Worm (Caenorhabditis elegans): ENCODE data around the gene K02C4.3.

The K02C4.3 gene

DNA sequence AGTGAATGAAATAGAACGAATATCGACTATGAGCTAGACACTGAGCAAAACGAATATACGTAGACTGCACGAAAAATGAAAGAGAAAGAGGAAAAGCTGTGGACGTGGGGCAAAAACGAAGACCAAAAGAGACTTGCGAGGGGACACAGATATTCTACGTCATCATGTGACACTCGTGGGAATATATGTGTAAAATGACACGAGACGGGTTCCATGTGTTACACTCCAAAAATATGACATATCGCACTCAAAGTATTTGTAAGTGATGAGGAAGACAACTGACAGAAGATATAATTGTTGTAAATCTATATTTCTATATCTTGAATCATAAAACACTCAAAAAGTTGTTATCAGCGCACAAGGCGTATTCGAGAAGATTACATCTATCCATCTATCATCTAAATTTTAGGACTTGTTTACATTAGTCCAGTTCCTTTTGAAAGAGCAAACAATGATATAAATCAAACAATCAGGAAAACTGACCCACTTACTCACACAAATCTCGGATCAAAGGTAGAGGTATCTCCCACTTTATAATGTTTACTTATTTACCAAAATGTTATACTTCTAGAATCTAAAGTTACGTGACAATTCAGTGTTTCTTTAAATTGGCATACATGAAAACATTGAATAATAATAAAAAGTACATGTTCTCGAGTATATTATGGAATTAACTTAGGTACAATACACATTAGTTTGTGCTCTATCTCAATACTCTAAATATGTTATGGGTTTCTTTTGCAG is 14.7 kb downstream of the K02C4.3 start:
- TF ChIP-seq ref-1 (GFP tag; conservative IDR thresholded peaks at IDR 0.05) = no peak
- peak; percentile 28 for TF ChIP-seq cog-1 (tag; optimal IDR thresholded peaks at IDR 0.05)
- no peak for TF ChIP-seq med-1 (GFP tag; optimal IDR thresholded peaks at IDR 0.05; ENCODE audit: insufficient read depth)
- no peak for TF ChIP-seq flt-1 (GFP tag; IDR thresholded peaks at IDR 0.05)

DNA sequence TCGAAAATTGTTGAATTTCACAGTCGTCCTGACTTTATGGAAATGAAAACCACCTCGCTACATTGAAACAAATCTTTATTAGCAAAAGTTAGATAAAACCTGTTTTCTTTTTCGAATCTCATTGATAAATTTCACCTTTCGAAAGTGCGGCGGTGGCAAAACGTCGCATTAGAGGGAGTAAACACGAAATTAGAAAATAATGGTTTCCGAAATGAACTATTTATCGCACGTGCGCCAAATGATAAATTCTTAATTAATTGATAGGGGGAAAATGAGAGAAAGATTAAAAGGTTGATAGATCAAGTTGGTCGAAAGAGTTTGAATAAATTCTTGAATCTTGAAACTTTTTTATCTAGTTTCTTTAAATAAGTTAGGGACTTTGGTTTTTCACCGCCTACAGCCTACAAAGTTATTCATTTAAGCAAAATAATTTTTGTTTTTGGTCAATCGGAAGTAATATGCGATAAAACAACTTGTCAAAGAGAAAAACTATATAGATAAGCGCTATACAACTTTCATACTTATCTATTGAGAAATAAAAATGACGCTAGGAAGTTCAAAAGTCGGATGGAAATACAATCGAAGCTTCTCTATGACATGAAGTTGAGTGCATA is 15.5 kb downstream of the K02C4.3 start:
- TF ChIP-seq ztf-29 (GFP tag; IDR thresholded peaks at IDR 0.05) = no peak
- TF ChIP-seq ztf-23 (GFP tag; IDR thresholded peaks at IDR 0.05) = no peak
- TF ChIP-seq flt-1 (GFP tag; IDR thresholded peaks at IDR 0.05) = no peak
- TF ChIP-seq tab-1 (GFP tag; IDR thresholded peaks at IDR 0.05) = no peak
- TF ChIP-seq med-1 (GFP tag; optimal IDR thresholded peaks at IDR 0.05; ENCODE audit: insufficient read depth) = no peak
- TF ChIP-seq T22C8.4 (GFP tag; IDR thresholded peaks at IDR 0.05) = no peak
- no peak for TF ChIP-seq cog-1 (tag; optimal IDR thresholded peaks at IDR 0.05)
- TF ChIP-seq klf-2 (GFP tag; conservative IDR thresholded peaks at IDR 0.05) = no peak
- TF ChIP-seq ref-1 (GFP tag; conservative IDR thresholded peaks at IDR 0.05) = no peak

DNA sequence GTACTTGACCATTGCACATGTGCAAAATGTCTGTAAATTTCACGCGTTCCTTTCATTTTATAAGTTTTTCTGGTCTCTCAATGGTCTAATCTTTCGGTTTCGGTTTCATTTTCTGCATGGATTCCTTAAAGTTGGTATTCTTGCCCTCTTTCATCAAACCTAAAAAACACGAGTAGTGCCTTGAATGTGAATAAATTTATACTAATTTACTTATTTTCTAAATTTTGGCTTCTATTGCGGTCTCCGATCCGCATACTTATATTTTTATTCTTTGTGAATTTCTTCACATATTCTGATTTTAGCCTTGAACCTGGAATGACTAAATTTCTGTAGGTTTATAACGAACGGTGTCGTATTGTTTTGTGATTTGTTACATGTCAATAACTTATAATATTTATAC is 20.7 kb downstream of the K02C4.3 start, which contains the start of gene pdha-1:
TSS of gene pdha-1 (plus strand) at position 301 of the 400 bp plus-strand sequence.
- TF ChIP-seq ztf-23 (GFP tag; IDR thresholded peaks at IDR 0.05) (no peak), ztf-29 (GFP tag; IDR thresholded peaks at IDR 0.05) (no peak), cog-1 (tag; optimal IDR thresholded peaks at IDR 0.05) (no peak), ref-1 (GFP tag; conservative IDR thresholded peaks at IDR 0.05) (no peak), tab-1 (GFP tag; IDR thresholded peaks at IDR 0.05) (no peak), T22C8.4 (GFP tag; IDR thresholded peaks at IDR 0.05) (no peak), flt-1 (GFP tag; IDR thresholded peaks at IDR 0.05) (no peak), med-1 (GFP tag; optimal IDR thresholded peaks at IDR 0.05; ENCODE audit: insufficient read depth) (no peak), klf-2 (GFP tag; conservative IDR thresholded peaks at IDR 0.05) (no peak)

DNA sequence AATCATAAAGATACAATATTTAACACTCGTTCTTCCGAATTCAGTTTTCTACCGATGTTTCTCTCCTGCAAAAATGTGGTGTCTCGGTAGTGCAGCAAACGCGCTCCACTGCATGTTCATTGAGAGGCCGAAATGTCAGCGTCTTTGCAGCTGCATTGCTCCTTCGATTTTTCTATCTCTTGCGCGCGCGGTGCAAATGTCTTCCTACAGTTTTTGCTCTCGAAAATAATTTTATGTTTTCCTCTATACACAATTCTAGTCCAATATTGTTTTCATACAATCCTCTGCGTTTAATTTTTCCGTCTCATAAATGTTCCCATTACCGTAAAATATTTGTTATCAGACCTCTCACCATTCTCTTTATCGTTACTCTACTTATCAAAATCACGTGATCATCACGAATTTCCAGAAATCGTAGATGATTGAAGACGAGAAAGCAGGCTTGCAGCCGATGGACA is 24.3 kb downstream of the K02C4.3 start, which contains the start of gene ufd-2:
TSS of gene ufd-2 (plus strand) at position 408 of the 458 bp plus-strand sequence.
- no peak for TF ChIP-seq ref-1 (GFP tag; conservative IDR thresholded peaks at IDR 0.05)
- peak; percentile 14 for TF ChIP-seq cog-1 (tag; optimal IDR thresholded peaks at IDR 0.05)

DNA sequence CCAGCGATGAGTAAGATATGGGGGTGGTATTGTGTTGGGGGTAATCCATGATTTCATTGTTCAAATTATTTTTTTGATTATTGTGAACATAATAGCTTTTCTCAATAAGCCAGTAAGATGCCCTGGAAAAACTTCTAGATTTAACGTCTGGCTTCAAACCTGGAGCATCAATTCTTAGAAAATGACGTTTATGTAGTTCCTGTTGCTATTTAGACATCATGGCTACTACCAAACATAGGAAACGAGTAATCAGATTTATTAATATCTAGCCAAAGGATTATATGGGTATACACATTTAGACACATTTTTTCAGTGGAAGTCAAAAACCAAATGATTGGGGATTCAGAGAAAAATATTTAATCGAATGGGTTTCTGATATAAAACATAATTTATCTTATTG is 27.1 kb downstream of the K02C4.3 start:
- TF ChIP-seq tab-1 (GFP tag; IDR thresholded peaks at IDR 0.05) (no peak), ztf-23 (GFP tag; IDR thresholded peaks at IDR 0.05) (no peak), ref-1 (GFP tag; conservative IDR thresholded peaks at IDR 0.05) (no peak), flt-1 (GFP tag; IDR thresholded peaks at IDR 0.05) (no peak), klf-2 (GFP tag; conservative IDR thresholded peaks at IDR 0.05) (no peak), med-1 (GFP tag; optimal IDR thresholded peaks at IDR 0.05; ENCODE audit: insufficient read depth) (no peak), cog-1 (tag; optimal IDR thresholded peaks at IDR 0.05) (no peak), ztf-29 (GFP tag; IDR thresholded peaks at IDR 0.05) (no peak), T22C8.4 (GFP tag; IDR thresholded peaks at IDR 0.05) (no peak)

DNA sequence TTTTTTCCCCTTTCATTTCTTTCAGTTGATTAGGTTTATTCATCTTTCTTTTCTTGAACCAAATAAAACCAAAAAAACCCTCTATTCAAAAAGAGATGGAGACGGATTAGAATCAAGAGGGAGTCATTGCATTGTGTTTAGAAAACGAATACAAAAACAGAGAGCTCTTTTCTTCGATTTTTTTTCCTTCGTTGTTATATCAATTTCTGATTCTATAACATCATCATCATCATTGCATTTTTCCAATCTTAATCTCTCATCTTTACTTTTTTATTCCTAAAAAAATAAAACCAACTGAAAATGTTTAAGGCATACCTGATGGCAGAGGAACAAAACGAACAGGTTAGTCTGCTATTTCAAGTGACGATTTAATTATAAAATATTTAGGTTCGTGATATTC is 27.9 kb downstream of the K02C4.3 start, which contains the start of gene T05H10.8:
TSS of gene T05H10.8 (plus strand) at position 301 of the 400 bp plus-strand sequence.
- TF ChIP-seq flt-1 (GFP tag; IDR thresholded peaks at IDR 0.05) (no peak), cog-1 (tag; optimal IDR thresholded peaks at IDR 0.05) (no peak), T22C8.4 (GFP tag; IDR thresholded peaks at IDR 0.05) (no peak), tab-1 (GFP tag; IDR thresholded peaks at IDR 0.05) (no peak), ref-1 (GFP tag; conservative IDR thresholded peaks at IDR 0.05) (no peak), ztf-29 (GFP tag; IDR thresholded peaks at IDR 0.05) (no peak), klf-2 (GFP tag; conservative IDR thresholded peaks at IDR 0.05) (no peak), ztf-23 (GFP tag; IDR thresholded peaks at IDR 0.05) (no peak), med-1 (GFP tag; optimal IDR thresholded peaks at IDR 0.05; ENCODE audit: insufficient read depth) (no peak)

DNA sequence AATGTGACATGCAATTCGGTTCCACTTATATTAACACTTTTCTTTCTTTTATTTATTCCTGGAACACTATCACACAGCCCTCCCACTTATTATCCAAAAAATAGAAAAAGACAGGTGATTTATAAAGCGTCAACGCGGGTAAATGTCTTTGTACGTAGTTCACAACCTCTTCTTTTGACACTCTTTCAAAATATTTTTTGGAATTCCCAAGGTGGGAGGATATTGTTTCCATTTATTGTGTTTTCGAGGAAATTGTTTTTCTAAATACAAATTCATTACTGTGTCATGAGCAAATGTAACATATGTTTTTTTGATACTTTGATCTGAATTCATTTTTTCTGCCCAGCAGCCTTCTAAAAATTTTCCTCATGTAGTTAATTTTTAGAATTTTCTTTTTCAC is 28.7 kb downstream of the K02C4.3 start:
- TF ChIP-seq cog-1 (tag; optimal IDR thresholded peaks at IDR 0.05) (no peak), ztf-29 (GFP tag; IDR thresholded peaks at IDR 0.05) (no peak), klf-2 (GFP tag; conservative IDR thresholded peaks at IDR 0.05) (no peak), ztf-23 (GFP tag; IDR thresholded peaks at IDR 0.05) (no peak), flt-1 (GFP tag; IDR thresholded peaks at IDR 0.05) (no peak), med-1 (GFP tag; optimal IDR thresholded peaks at IDR 0.05; ENCODE audit: insufficient read depth) (no peak), T22C8.4 (GFP tag; IDR thresholded peaks at IDR 0.05) (no peak), ref-1 (GFP tag; conservative IDR thresholded peaks at IDR 0.05) (no peak), tab-1 (GFP tag; IDR thresholded peaks at IDR 0.05) (no peak)

DNA sequence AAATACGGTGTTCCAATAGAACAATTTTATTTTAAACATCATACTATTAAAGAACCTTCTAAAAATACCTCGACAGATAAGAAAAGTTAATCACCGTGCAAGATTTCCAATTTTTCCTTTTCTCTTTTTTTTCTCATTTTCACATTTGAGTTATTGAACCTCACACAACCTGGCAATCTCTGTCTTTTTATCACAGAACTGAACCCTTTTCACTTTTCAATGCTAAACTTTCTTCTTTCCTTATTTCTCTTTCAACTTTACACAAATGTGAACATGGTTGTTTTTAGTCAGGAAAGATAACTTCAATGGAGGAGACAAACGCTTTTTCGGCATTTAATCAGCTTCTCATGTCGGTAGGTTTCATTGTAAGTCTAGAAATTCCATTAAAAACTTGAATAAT is 33.8 kb downstream of the K02C4.3 start, which contains the start of gene T05H10.4:
TSS of gene T05H10.4 (plus strand) at position 301 of the 400 bp plus-strand sequence.
- TF ChIP-seq flt-1 (GFP tag; IDR thresholded peaks at IDR 0.05) (no peak), klf-2 (GFP tag; conservative IDR thresholded peaks at IDR 0.05) (no peak), T22C8.4 (GFP tag; IDR thresholded peaks at IDR 0.05) (no peak), ref-1 (GFP tag; conservative IDR thresholded peaks at IDR 0.05) (no peak), cog-1 (tag; optimal IDR thresholded peaks at IDR 0.05) (no peak), tab-1 (GFP tag; IDR thresholded peaks at IDR 0.05) (no peak), ztf-23 (GFP tag; IDR thresholded peaks at IDR 0.05) (no peak)

DNA sequence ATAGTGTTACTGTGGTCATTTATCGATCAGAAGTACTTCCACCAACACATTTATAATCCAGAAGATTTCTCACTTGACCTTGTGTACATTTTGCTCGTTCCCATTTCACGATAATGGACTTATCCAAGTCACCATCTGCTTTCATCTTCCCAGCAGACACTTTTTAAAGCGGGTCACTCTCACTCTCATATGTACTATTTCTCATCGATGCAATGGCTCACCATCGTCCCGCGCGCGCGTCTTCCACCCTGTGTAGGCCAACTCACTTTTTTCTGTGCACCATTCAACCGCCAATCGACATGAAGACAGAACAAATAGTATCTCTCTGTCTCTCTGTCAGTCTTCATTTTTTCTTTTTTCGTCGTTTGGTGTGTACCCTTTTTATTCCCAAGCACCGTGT is 34.5 kb downstream of the K02C4.3 start:
- TF ChIP-seq med-1 (GFP tag; optimal IDR thresholded peaks at IDR 0.05; ENCODE audit: insufficient read depth) (no peak), cog-1 (tag; optimal IDR thresholded peaks at IDR 0.05) (no peak), ztf-29 (GFP tag; IDR thresholded peaks at IDR 0.05) (no peak), ref-1 (GFP tag; conservative IDR thresholded peaks at IDR 0.05) (no peak), ztf-23 (GFP tag; IDR thresholded peaks at IDR 0.05) (no peak)
